Fruit fly (Drosophila melanogaster): Measurements from ENCODE around the gene CG14369.

The CG14369 gene

dm6 chr3R:13553152-13553874, 39.1 kb downstream of the CG14369 start (continued):
- TF ChIP-seq vvl (GFP tag; IDR thresholded peaks at IDR 0.05) (peak; percentile 36), CG6175 (GFP tag; IDR thresholded peaks at IDR 0.05) (no peak), CG12236 (GFP tag; optimal IDR thresholded peaks at IDR 0.05) (no peak), CG33213 (GFP tag; optimal IDR thresholded peaks at IDR 0.05) (no peak), CG8359 (GFP tag; optimal IDR thresholded peaks at IDR 0.05; ENCODE audit: borderline replicate concordance) (no peak), Dek (tag; optimal IDR thresholded peaks at IDR 0.05) (no peak), CG17186 (GFP tag; optimal IDR thresholded peaks at IDR 0.05) (no peak), CG11696 (GFP tag; IDR thresholded peaks at IDR 0.05) (no peak), CG15269 (tag; optimal IDR thresholded peaks at IDR 0.05) (peak; percentile 16), CG9437 (GFP tag; optimal IDR thresholded peaks at IDR 0.05) (peak; percentile 41), abd-A (tag; optimal IDR thresholded peaks at IDR 0.05) (peak; percentile 53), CG7271 (tag; optimal IDR thresholded peaks at IDR 0.05) (no peak), ftz-f1 (GFP tag; optimal IDR thresholded peaks at IDR 0.05) (no peak), CoRest (tag; optimal IDR thresholded peaks at IDR 0.05) (no peak), pros (GFP tag; optimal IDR thresholded peaks at IDR 0.05) (no peak), tio (GFP tag; optimal IDR thresholded peaks at IDR 0.05) (no peak), Dbx (GFP tag; IDR thresholded peaks at IDR 0.05) (no peak), Ets65A (GFP tag) (no peak), CG13624 (GFP tag; optimal IDR thresholded peaks at IDR 0.05) (no peak), Sin3A (optimal IDR thresholded peaks at IDR 0.05) (no peak), dmrt99B (tag; optimal IDR thresholded peaks at IDR 0.05) (peak; percentile 64), CG17361 (GFP tag; IDR thresholded peaks at IDR 0.05) (no peak), CG6254 (GFP tag; optimal IDR thresholded peaks at IDR 0.05) (no peak), CG13775 (GFP tag; optimal IDR thresholded peaks at IDR 0.05) (no peak), hb (GFP tag; IDR thresholded peaks at IDR 0.05; ENCODE audit: partially characterized antibody) (no peak), CG18599 (GFP tag; optimal IDR thresholded peaks at IDR 0.05) (no peak), CG1647 (GFP tag; optimal IDR thresholded peaks at IDR 0.05) (no peak), Hr51 (GFP tag; optimal IDR thresholded peaks at IDR 0.05) (peak in 1 of 2 experiments; percentile 54), sens (GFP tag) (peak; percentile 76), CG10565 (GFP tag; optimal IDR thresholded peaks at IDR 0.05) (no peak), CG14965 (GFP tag; optimal IDR thresholded peaks at IDR 0.05; ENCODE audit: borderline replicate concordance) (no peak), p53 (GFP tag; optimal IDR thresholded peaks at IDR 0.05) (no peak), aop (GFP tag; IDR thresholded peaks at IDR 0.05) (no peak), nerfin-2 (GFP tag; IDR thresholded peaks at IDR 0.05; ENCODE audit: partially characterized antibody) (no peak), fu2 (GFP tag; optimal IDR thresholded peaks at IDR 0.05) (no peak), HLH4C (GFP tag; IDR thresholded peaks at IDR 0.05; ENCODE audit: partially characterized antibody) (no peak), CG1832 (GFP tag; optimal IDR thresholded peaks at IDR 0.05) (no peak), twi (tag; optimal IDR thresholded peaks at IDR 0.05) (no peak), Atf3 (GFP tag; optimal IDR thresholded peaks at IDR 0.05) (no peak), Myb (GFP tag; optimal IDR thresholded peaks at IDR 0.05) (no peak), trem (tag; optimal IDR thresholded peaks at IDR 0.05) (no peak), gem (tag; optimal IDR thresholded peaks at IDR 0.05) (peak; percentile 53), Optix (GFP tag; IDR thresholded peaks at IDR 0.05) (0 out of 3 replicates have a peak, but pooled peaks have one; percentile 13), en (GFP tag; optimal IDR thresholded peaks at IDR 0.05) (no peak), CG17359 (tag; optimal IDR thresholded peaks at IDR 0.05) (peak; percentile 37), jing (GFP tag; optimal IDR thresholded peaks at IDR 0.05) (no peak), CG15479 (GFP tag; optimal IDR thresholded peaks at IDR 0.05) (no peak), CG30403 (GFP tag; optimal IDR thresholded peaks at IDR 0.05) (peak; percentile 26), CG3065 (GFP tag; optimal IDR thresholded peaks at IDR 0.05) (no peak), Opbp (GFP tag; IDR thresholded peaks at IDR 0.05; ENCODE audit: partially characterized antibody) (no peak)

Measured in whole organism, embryonic.